Fruit fly (Drosophila melanogaster): ENCODE data around the gene Pp2C1.

DNA sequence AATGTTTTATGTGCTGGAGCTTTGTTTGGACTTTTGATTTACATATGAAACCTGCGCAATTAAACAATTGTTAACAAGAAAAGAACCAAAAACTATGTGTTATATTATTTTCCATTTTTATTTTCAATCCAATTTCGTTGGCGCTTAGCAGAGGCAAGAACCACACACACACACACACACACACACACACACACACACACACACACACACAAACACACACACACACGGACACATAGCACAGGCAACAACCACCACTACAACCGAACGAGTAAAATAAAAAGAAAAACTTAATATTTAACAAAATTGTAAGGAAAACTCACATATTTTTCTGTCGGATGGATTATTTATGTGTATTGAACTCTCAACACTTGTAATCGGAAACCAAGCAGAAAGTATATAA lies 12.7 kb upstream of the Pp2C1 start:
- TF ChIP-seq h (optimal IDR thresholded peaks at IDR 0.05), result no peak
- TF ChIP-seq psq (optimal IDR thresholded peaks at IDR 0.05), result no peak
- TF ChIP-seq Sin3A (optimal IDR thresholded peaks at IDR 0.05), result no peak
- no peak for TF ChIP-seq ttk (optimal IDR thresholded peaks at IDR 0.05)
